Fruit fly (Drosophila melanogaster) whole organism, embryonic: ENCODE data around the gene wit.

Experiments used
- Aef1 ChIP-seq: fragments of 200-800 bp; sonication (Bioruptor generic); IDR thresholded peaks from 3 replicates; pipeline ENCODE4 v1.3.6; 2022; ENCODE audit warnings: missing biosample characterization, missing genetic modification characterization
- Atf3 ChIP-seq: fragments of 200-800 bp; sonication (Bioruptor generic); optimal IDR thresholded peaks from 3 replicates; lab custom pipeline; 2016; ENCODE audit warnings: missing biosample characterization, missing genetic modification characterization
- BtbVII ChIP-seq: fragments of 200-800 bp; sonication (Bioruptor generic); optimal IDR thresholded peaks from 3 replicates; lab custom pipeline; 2017; ENCODE audit warnings: missing biosample characterization, mild to moderate bottlenecking, missing genetic modification characterization
- CG10147 ChIP-seq: fragments of 200-800 bp; sonication (Bioruptor generic); optimal IDR thresholded peaks from 2 replicates; lab custom pipeline; 2019; ENCODE audit warnings: missing biosample characterization, mild to moderate bottlenecking, missing genetic modification characterization, moderate library complexity
- CG11504 ChIP-seq: fragments of 200-800 bp; sonication (Bioruptor generic); optimal IDR thresholded peaks from 3 replicates; lab custom pipeline; 2019; ENCODE audit warnings: missing biosample characterization, mild to moderate bottlenecking, missing genetic modification characterization, moderate library complexity
- CG12391 ChIP-seq: fragments of 200-800 bp; sonication (Bioruptor generic); optimal IDR thresholded peaks from 3 replicates; lab custom pipeline; 2018; ENCODE audit warnings: missing biosample characterization, mild to moderate bottlenecking, missing genetic modification characterization, moderate library complexity
- CG13424 ChIP-seq: fragments of 200-800 bp; sonication (Bioruptor generic); optimal IDR thresholded peaks from 2 replicates; lab custom pipeline; 2019; ENCODE audit warnings: missing biosample characterization, mild to moderate bottlenecking, missing genetic modification characterization, moderate library complexity
- CG15601 ChIP-seq: fragments of 200-800 bp; sonication (Bioruptor generic); optimal IDR thresholded peaks from 3 replicates; lab custom pipeline; 2019; ENCODE audit warnings: missing biosample characterization, mild to moderate bottlenecking, missing genetic modification characterization, moderate library complexity
- CG16813 ChIP-seq: fragments of 200-800 bp; sonication (Bioruptor generic); IDR thresholded peaks from 3 replicates; pipeline ENCODE4 v1.3.6; 2022; ENCODE audit warnings: missing biosample characterization, missing genetic modification characterization; ENCODE audit not compliant: partially characterized antibody
- CG17361 ChIP-seq: fragments of 200-800 bp; sonication (Bioruptor generic); IDR thresholded peaks from 3 replicates; pipeline ENCODE4 v1.3.6; 2022; ENCODE audit warnings: missing biosample characterization, missing genetic modification characterization
- CG17829 ChIP-seq: fragments of 200-800 bp; optimal IDR thresholded peaks from 2 replicates; lab custom pipeline; 2019; ENCODE audit warnings: missing biosample characterization, mild to moderate bottlenecking, missing genetic modification characterization, moderate library complexity
- CG2678 ChIP-seq: fragments of 200-800 bp; sonication (Bioruptor generic); optimal IDR thresholded peaks from 3 replicates; lab custom pipeline; 2019; ENCODE audit warnings: missing biosample characterization, mild to moderate bottlenecking, missing genetic modification characterization, moderate library complexity
- CG2712 ChIP-seq: fragments of 200-800 bp; optimal IDR thresholded peaks from 3 replicates; lab custom pipeline; 2019; ENCODE audit warnings: missing biosample characterization, mild to moderate bottlenecking, missing genetic modification characterization, moderate library complexity
- CG31365 ChIP-seq: fragments of 200-800 bp; sonication (Bioruptor generic); optimal IDR thresholded peaks from 2 replicates; lab custom pipeline; 2018; ENCODE audit warnings: missing biosample characterization, mild to moderate bottlenecking, missing genetic modification characterization
- CG31441 ChIP-seq: fragments of 200-800 bp; sonication (Bioruptor generic); IDR thresholded peaks from 2 replicates; pipeline ENCODE4 v1.3.6; 2022; ENCODE audit warnings: missing biosample characterization, missing genetic modification characterization
- CG6272 ChIP-seq: fragments of 200-800 bp; sonication (Bioruptor generic); IDR thresholded peaks from 2 replicates; pipeline ENCODE4 v1.3.6; 2022; ENCODE audit warnings: missing biosample characterization, missing genetic modification characterization
- CG6654 ChIP-seq: fragments of 200-800 bp; sonication (Bioruptor generic); optimal IDR thresholded peaks from 2 replicates; lab custom pipeline; 2017; ENCODE audit warnings: missing biosample characterization, mild to moderate bottlenecking, missing genetic modification characterization
- CG6689 ChIP-seq: fragments of 200-800 bp; sonication (Bioruptor generic); IDR thresholded peaks from 2 replicates; pipeline ENCODE4 v1.3.6; 2022; ENCODE audit warnings: missing biosample characterization, missing genetic modification characterization
- CG7745 ChIP-seq: fragments of 200-800 bp; sonication (Bioruptor generic); optimal IDR thresholded peaks from 2 replicates; lab custom pipeline; 2018; ENCODE audit warnings: missing biosample characterization, mild to moderate bottlenecking, missing genetic modification characterization, moderate library complexity
- CoRest ChIP-seq: fragments of 200-800 bp; sonication (Bioruptor generic); optimal IDR thresholded peaks from 3 replicates; lab custom pipeline; 2018; ENCODE audit warnings: missing biosample characterization, mild to moderate bottlenecking, missing genetic modification characterization, moderate library complexity
- D19A ChIP-seq: fragments of 200-800 bp; optimal IDR thresholded peaks from 3 replicates; lab custom pipeline; 2019; ENCODE audit warnings: missing biosample characterization, mild to moderate bottlenecking, missing genetic modification characterization, moderate library complexity
- Doc3 ChIP-seq: fragments of 200-800 bp; sonication (Bioruptor generic); IDR thresholded peaks from 3 replicates; pipeline ENCODE4 v1.3.6; 2022; ENCODE audit warnings: missing biosample characterization, missing genetic modification characterization; ENCODE audit not compliant: partially characterized antibody
- Ets65A ChIP-seq: fragments of 200-800 bp; sonication (Bioruptor generic); peaks from one replicate; lab custom pipeline; 2016; ENCODE audit warnings: missing biosample characterization, missing genetic modification characterization
- Myb ChIP-seq: fragments of 200-800 bp; sonication (Bioruptor generic); optimal IDR thresholded peaks from 2 replicates; lab custom pipeline; 2016; ENCODE audit warnings: missing biosample characterization, missing genetic modification characterization
- Nf-YC ChIP-seq: fragments of 200-800 bp; optimal IDR thresholded peaks from 3 replicates; lab custom pipeline; 2019; ENCODE audit warnings: missing biosample characterization, mild to moderate bottlenecking, missing genetic modification characterization, moderate library complexity
- Optix ChIP-seq: fragments of 200-800 bp; sonication (Bioruptor generic); IDR thresholded peaks from 3 replicates; pipeline ENCODE4 v1.3.6; 2022; ENCODE audit warnings: missing biosample characterization, missing genetic modification characterization
- Poxn ChIP-seq: fragments of 200-800 bp; sonication (Bioruptor generic); IDR thresholded peaks from 2 replicates; pipeline ENCODE4 v1.3.6; 2022; ENCODE audit warnings: missing biosample characterization, missing genetic modification characterization
- Sox100B ChIP-seq: fragments of 200-800 bp; sonication (Bioruptor generic); optimal IDR thresholded peaks from 3 replicates; lab custom pipeline; 2018; ENCODE audit warnings: missing biosample characterization, mild to moderate bottlenecking, missing genetic modification characterization
- Sox102F ChIP-seq: fragments of 200-800 bp; sonication (Bioruptor generic); optimal IDR thresholded peaks from 2 replicates; lab custom pipeline; 2018; ENCODE audit warnings: missing biosample characterization, mild to moderate bottlenecking, missing genetic modification characterization, moderate library complexity
- TFAM ChIP-seq: fragments of 200-800 bp; sonication (Bioruptor generic); optimal IDR thresholded peaks from 2 replicates; lab custom pipeline; 2017; ENCODE audit warnings: missing biosample characterization, missing genetic modification characterization, inconsistent platforms
- Tbp ChIP-seq: fragments of >200 bp; optimal IDR thresholded peaks from 2 replicates; lab custom pipeline; 2018; ENCODE audit warnings: missing biosample characterization, missing genetic modification characterization
- bsh ChIP-seq, 2 experiments: fragments of 200-800 bp; sonication (Bioruptor generic); optimal IDR thresholded peaks; 2 replicates each; lab custom pipeline; 2017 to 2018; ENCODE audit warnings: mild to moderate bottlenecking in 2 of 2, missing biosample characterization in 2 of 2, missing genetic modification characterization in 2 of 2, moderate library complexity in 1 of 2
- cad ChIP-seq: fragments of >200 bp; optimal IDR thresholded peaks from 2 replicates; lab custom pipeline; 2017; ENCODE audit warnings: missing biosample characterization, missing genetic modification characterization
- cg ChIP-seq: fragments of 200-800 bp; sonication (Bioruptor generic); optimal IDR thresholded peaks from 3 replicates; lab custom pipeline; 2019; ENCODE audit warnings: missing biosample characterization, mild to moderate bottlenecking, missing genetic modification characterization, moderate library complexity
- dimm ChIP-seq: fragments of 200-800 bp; sonication (Bioruptor generic); IDR thresholded peaks from 2 replicates; pipeline ENCODE4 v1.3.6; 2022; ENCODE audit warnings: missing biosample characterization, missing genetic modification characterization
- dmrt11E ChIP-seq: fragments of 200-800 bp; sonication (Bioruptor generic); optimal IDR thresholded peaks from 3 replicates; lab custom pipeline; 2018; ENCODE audit warnings: missing biosample characterization, mild to moderate bottlenecking, missing genetic modification characterization, moderate library complexity
- dmrt99B ChIP-seq: fragments of 200-800 bp; sonication (Bioruptor generic); optimal IDR thresholded peaks from 2 replicates; lab custom pipeline; 2018; ENCODE audit warnings: missing biosample characterization, mild to moderate bottlenecking, missing genetic modification characterization, moderate library complexity
- gem ChIP-seq: fragments of 200-800 bp; sonication (Bioruptor generic); optimal IDR thresholded peaks from 2 replicates; lab custom pipeline; 2019; ENCODE audit warnings: missing biosample characterization, mild to moderate bottlenecking, missing genetic modification characterization, moderate library complexity
- hkb ChIP-seq, 2 experiments: fragments of 200-800 bp in 1 of 2; fragments of >200 bp in 1 of 2; sonication (Bioruptor generic) in 1 of 2; IDR thresholded peaks in 1 of 2; optimal IDR thresholded peaks in 1 of 2; 2 replicates each; pipeline versions ENCODE4 v1.3.6 to Lab custom; 2017 to 2022; ENCODE audit warnings: missing biosample characterization in 1 of 2, missing genetic modification characterization in 1 of 2
- lab ChIP-seq: fragments of 200-800 bp; sonication (Bioruptor generic); optimal IDR thresholded peaks from 3 replicates; lab custom pipeline; 2017; ENCODE audit warnings: missing biosample characterization, missing genetic modification characterization, mild to moderate bottlenecking, moderate library complexity, missing genetic modification reagents
- lbe ChIP-seq: fragments of 200-800 bp; sonication (Bioruptor generic); optimal IDR thresholded peaks from 2 replicates; lab custom pipeline; 2016; ENCODE audit warnings: missing biosample characterization, mild to moderate bottlenecking, missing genetic modification characterization
- lola ChIP-seq, 3 experiments: fragments of >200 bp in 2 of 3; fragments of 200-800 bp in 1 of 3; sonication (Bioruptor generic) in 1 of 3; optimal IDR thresholded peaks; 2 replicates each; lab custom pipeline; 2017 to 2019; ENCODE audit warnings: missing biosample characterization in 3 of 3, missing genetic modification characterization in 3 of 3, mild to moderate bottlenecking in 1 of 3, moderate library complexity in 1 of 3
- nmo ChIP-seq: fragments of 200-800 bp; sonication (Bioruptor generic); optimal IDR thresholded peaks from 2 replicates; lab custom pipeline; 2018; ENCODE audit warnings: missing biosample characterization, mild to moderate bottlenecking, missing genetic modification characterization, moderate library complexity
- nom ChIP-seq: fragments of 200-800 bp; sonication (Bioruptor generic); optimal IDR thresholded peaks from 2 replicates; lab custom pipeline; 2017; ENCODE audit warnings: missing biosample characterization, missing genetic modification characterization, mild to moderate bottlenecking, moderate library complexity, missing genetic modification reagents
- odd ChIP-seq: fragments of 200-800 bp; sonication (Bioruptor generic); optimal IDR thresholded peaks from 2 replicates; lab custom pipeline; 2017; ENCODE audit warnings: missing biosample characterization, mild to moderate bottlenecking, missing genetic modification characterization
- phol ChIP-seq: fragments of 200-800 bp; sonication (Bioruptor generic); optimal IDR thresholded peaks from 3 replicates; lab custom pipeline; 2018; ENCODE audit warnings: missing biosample characterization, mild to moderate bottlenecking, missing genetic modification characterization, moderate library complexity
- ranshi ChIP-seq: fragments of 200-800 bp; sonication (Bioruptor generic); IDR thresholded peaks from 2 replicates; pipeline ENCODE4 v1.3.6; 2022; ENCODE audit warnings: missing biosample characterization, missing genetic modification characterization
- sob ChIP-seq: fragments of 200-800 bp; sonication (Bioruptor generic); IDR thresholded peaks from 2 replicates; pipeline ENCODE4 v1.3.6; 2022; ENCODE audit warnings: missing biosample characterization, missing genetic modification characterization
- tin ChIP-seq: fragments of 200-800 bp; sonication (Bioruptor generic); optimal IDR thresholded peaks from 3 replicates; lab custom pipeline; 2016; ENCODE audit warnings: missing biosample characterization, missing genetic modification characterization

wit gene

dm6 chr3L:4018228-4018928 lies 53.1 kb downstream of the wit start, which contains the start of gene FoxL1 (continued):
- TF ChIP-seq Nf-YC (tag; lab: Kevin White, UChicago) = peak; percentile 92
- TF ChIP-seq Ets65A (GFP tag; lab: Kevin White, UChicago) = no peak
- TF ChIP-seq sob = no peak
- TF ChIP-seq Doc3 = no peak
- TF ChIP-seq CG17361 (GFP tag; lab: Robert Waterston, UW) = peak; percentile 40; the same call in 2 of the 3 replicates
- TF ChIP-seq CG13424 = peak; percentile 23
- peak; percentile 54 for TF ChIP-seq CG2712 (tag; lab: Kevin White, UChicago)
- no peak for TF ChIP-seq CG15601 (tag; lab: Kevin White, UChicago)
- peak; percentile 30; the same call in 1 of the 2 replicates for TF ChIP-seq CG31441 (GFP tag; lab: Robert Waterston, UW)
- TF ChIP-seq D19A (tag; lab: Kevin White, UChicago) = peak; percentile 91
- no peak for TF ChIP-seq CG6654
- no peak for TF ChIP-seq ranshi (GFP tag; lab: Robert Waterston, UW)
- peak; percentile 21 for TF ChIP-seq CG12391
- TF ChIP-seq CG10147 = no peak
- no peak for TF ChIP-seq dimm (GFP tag; lab: Robert Waterston, UW)
- TF ChIP-seq gem (tag; lab: Kevin White, UChicago) = peak; percentile 33
- TF ChIP-seq TFAM (GFP tag; lab: Kevin White, UChicago) = no peak
- peak; percentile 10 for TF ChIP-seq Sox100B
- TF ChIP-seq CG11504 = peak; percentile 33
- no peak for TF ChIP-seq CG16813
- TF ChIP-seq cg (GFP tag; lab: Kevin White, UChicago) = peak; percentile 34
- TF ChIP-seq CG17829 (tag; lab: Kevin White, UChicago) = peak; percentile 39
- peak; percentile 31 for TF ChIP-seq phol
- no peak for TF ChIP-seq Optix (GFP tag; lab: Robert Waterston, UW)
- TF ChIP-seq CG2678 (tag; lab: Kevin White, UChicago) = peak; percentile 30
- TF ChIP-seq bsh (GFP tag; optimal IDR thresholded peaks at IDR 0.05; lab: Kevin White, UChicago) = peak in 1 of 2 experiments; percentile 14
- peak; percentile 32 for TF ChIP-seq nmo (GFP tag; lab: Kevin White, UChicago)
- TF ChIP-seq Myb (GFP tag; lab: Kevin White, UChicago) = no peak
- no peak for TF ChIP-seq lab
- TF ChIP-seq nom (GFP tag; lab: Kevin White, UChicago) = no peak
- peak; percentile 25 for TF ChIP-seq dmrt99B (tag; lab: Kevin White, UChicago)
- no peak for TF ChIP-seq cad (GFP tag; lab: Kevin White, UChicago)
- no peak for TF ChIP-seq CG6272 (GFP tag; lab: Robert Waterston, UW)
- peak; percentile 21 for TF ChIP-seq Sox102F (GFP tag; lab: Kevin White, UChicago)
- peak in 1 of 3 experiments; percentile 21 for TF ChIP-seq lola (GFP tag; optimal IDR thresholded peaks at IDR 0.05; lab: Kevin White, UChicago)
- TF ChIP-seq dmrt11E = peak; percentile 10

dm6 chr3L:4016754-4017153 lies 54.8 kb downstream of the wit start:
- TF ChIP-seq phol = peak; percentile 76
- peak; percentile 36; the same call in 1 of the 3 replicates for TF ChIP-seq Aef1 (GFP tag; lab: Robert Waterston, UW)
- TF ChIP-seq Atf3 (GFP tag; lab: Kevin White, UChicago) = peak; percentile 66
- no peak for TF ChIP-seq lbe (GFP tag; lab: Kevin White, UChicago)
- TF ChIP-seq CG6689 (GFP tag; lab: Robert Waterston, UW) = peak; percentile 72
- TF ChIP-seq CG7745 = no peak
- peak; percentile 81 for TF ChIP-seq tin (GFP tag; lab: Kevin White, UChicago)
- TF ChIP-seq CG11504 = peak; percentile 70
- no peak for TF ChIP-seq Tbp (GFP tag; lab: Kevin White, UChicago)
- TF ChIP-seq BtbVII (GFP tag; lab: Kevin White, UChicago) = no peak
- TF ChIP-seq odd (GFP tag; lab: Kevin White, UChicago) = no peak
- peak; percentile 65 for TF ChIP-seq Sox102F (GFP tag; lab: Kevin White, UChicago)
- TF ChIP-seq Poxn (GFP tag; lab: Robert Waterston, UW) = no peak
- peak; percentile 19 for TF ChIP-seq CG31365 (tag; lab: Kevin White, UChicago)
- TF ChIP-seq hkb (optimal IDR thresholded peaks at IDR 0.05; lab: Kevin White, UChicago) = no peak
- peak; percentile 65 for TF ChIP-seq hkb (GFP tag; IDR thresholded peaks at IDR 0.05; lab: Robert Waterston, UW)
- TF ChIP-seq CoRest (tag; lab: Kevin White, UChicago) = peak; percentile 67
